Fruit fly (Drosophila melanogaster): ENCODE measurements around the gene CG12592.

Gene CG12592

DNA sequence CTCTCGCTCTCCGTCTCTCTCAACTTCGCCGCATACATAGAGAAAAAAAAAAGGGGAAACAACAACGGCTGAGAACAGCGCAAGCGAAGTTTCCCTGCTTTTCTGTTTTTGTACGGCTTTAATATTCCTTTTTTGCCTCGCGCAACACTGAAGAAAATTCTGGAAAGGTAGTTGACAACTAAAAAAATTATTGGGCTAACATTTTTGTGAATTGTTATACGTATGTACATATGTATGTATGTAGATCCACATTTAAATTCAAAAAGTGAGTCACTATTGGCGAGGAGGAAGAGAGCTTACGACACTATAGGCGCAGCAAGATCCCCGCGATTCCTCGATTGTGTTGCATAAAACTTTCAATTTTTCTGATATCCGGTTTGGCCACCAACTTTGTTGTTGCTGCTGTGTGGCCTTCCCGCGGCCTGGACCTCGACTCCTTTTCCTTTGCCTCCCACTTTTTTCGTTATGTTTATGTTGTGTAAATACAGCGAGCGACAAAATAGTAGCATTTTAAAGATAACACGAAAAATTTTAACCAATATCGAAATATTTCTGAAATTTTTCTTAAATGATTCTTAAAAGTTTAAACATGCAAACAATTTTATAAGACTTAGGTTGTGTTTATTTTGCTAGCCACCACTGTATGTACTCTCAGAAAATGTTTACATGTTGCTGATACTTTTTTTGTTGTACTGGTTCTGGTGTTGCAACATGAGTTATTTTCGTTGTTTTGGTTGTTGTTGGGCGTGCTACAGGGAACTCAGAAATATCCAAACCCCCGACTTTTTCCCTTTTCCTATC is 18.6 kb downstream of the CG12592 start:
- TF ChIP-seq CG4318 (GFP tag; optimal IDR thresholded peaks at IDR 0.05): peak; percentile 76
- TF ChIP-seq eg (GFP tag; IDR thresholded peaks at IDR 0.05): no peak
- peak; percentile 96 for TF ChIP-seq Met (GFP tag; optimal IDR thresholded peaks at IDR 0.05)
- peak; percentile 93 for TF ChIP-seq Hr4 (GFP tag; optimal IDR thresholded peaks at IDR 0.05)
- peak; percentile 93 for TF ChIP-seq CG6792 (GFP tag; optimal IDR thresholded peaks at IDR 0.05)
- TF ChIP-seq CG7368 (GFP tag; optimal IDR thresholded peaks at IDR 0.05): peak; percentile 93
- peak; percentile 93 for TF ChIP-seq achi (GFP tag; optimal IDR thresholded peaks at IDR 0.05)
- TF ChIP-seq topi (GFP tag; optimal IDR thresholded peaks at IDR 0.05): peak; percentile 94
- TF ChIP-seq CG3032 (tag; optimal IDR thresholded peaks at IDR 0.05): peak; percentile 89
- peak; percentile 98 for TF ChIP-seq svp (GFP tag)
- no peak for TF ChIP-seq CG15336 (GFP tag; IDR thresholded peaks at IDR 0.05)
- TF ChIP-seq lz (GFP tag; optimal IDR thresholded peaks at IDR 0.05): peak; percentile 94
- TF ChIP-seq cyc (GFP tag; optimal IDR thresholded peaks at IDR 0.05): peak; percentile 92
- peak; percentile 93 for TF ChIP-seq Sox102F (GFP tag; optimal IDR thresholded peaks at IDR 0.05)
- peak; percentile 94 for TF ChIP-seq Sox14 (GFP tag; optimal IDR thresholded peaks at IDR 0.05)
- TF ChIP-seq Eip78C (GFP tag): peak; percentile 98
- TF ChIP-seq fd85E (GFP tag; optimal IDR thresholded peaks at IDR 0.05): peak; percentile 83
- peak; percentile 87 for TF ChIP-seq CG16779 (tag; optimal IDR thresholded peaks at IDR 0.05)
- TF ChIP-seq Sox15 (GFP tag; optimal IDR thresholded peaks at IDR 0.05): peak; percentile 73
- TF ChIP-seq CG6163 (GFP tag; IDR thresholded peaks at IDR 0.05): no peak
- TF ChIP-seq dsx (GFP tag; optimal IDR thresholded peaks at IDR 0.05; ENCODE audit: poor library complexity, severe bottlenecking): peak; percentile 95
- TF ChIP-seq CG9139 (GFP tag; optimal IDR thresholded peaks at IDR 0.05): peak; percentile 81
- no peak for TF ChIP-seq Eip93F (GFP tag; optimal IDR thresholded peaks at IDR 0.05)
- TF ChIP-seq net (GFP tag; optimal IDR thresholded peaks at IDR 0.05): peak; percentile 92
- peak; percentile 88 for TF ChIP-seq spab (GFP tag; optimal IDR thresholded peaks at IDR 0.05)
- TF ChIP-seq CG31627 (GFP tag; optimal IDR thresholded peaks at IDR 0.05): peak; percentile 92
- TF ChIP-seq CG8319 (GFP tag; optimal IDR thresholded peaks at IDR 0.05): peak; percentile 81
- peak; percentile 83 for TF ChIP-seq CG11762 (GFP tag; optimal IDR thresholded peaks at IDR 0.05; ENCODE audit: insufficient read depth)
- no peak for TF ChIP-seq Gug (GFP tag; IDR thresholded peaks at IDR 0.05)
- peak; percentile 92 for TF ChIP-seq CG34406 (GFP tag; optimal IDR thresholded peaks at IDR 0.05)
- peak; percentile 98 for TF ChIP-seq Blimp-1 (GFP tag; optimal IDR thresholded peaks at IDR 0.05)
- TF ChIP-seq Eip75B (GFP tag; optimal IDR thresholded peaks at IDR 0.05): peak; percentile 96
- TF ChIP-seq CG10631 (GFP tag; optimal IDR thresholded peaks at IDR 0.05): peak; percentile 93
- TF ChIP-seq vri (GFP tag; optimal IDR thresholded peaks at IDR 0.05): peak; percentile 92
- TF ChIP-seq Ets21C (GFP tag; optimal IDR thresholded peaks at IDR 0.05): peak; percentile 86
- TF ChIP-seq esn (GFP tag; optimal IDR thresholded peaks at IDR 0.05): peak; percentile 98
- TF ChIP-seq acj6 (GFP tag; optimal IDR thresholded peaks at IDR 0.05): peak; percentile 92
- no peak for TF ChIP-seq CG11294 (GFP tag; IDR thresholded peaks at IDR 0.05)
- no peak for TF ChIP-seq CG8119 (GFP tag; IDR thresholded peaks at IDR 0.05)
- peak; percentile 87 to 95 for TF ChIP-seq ss (GFP tag; optimal IDR thresholded peaks at IDR 0.05)
- TF ChIP-seq OdsH (GFP tag; optimal IDR thresholded peaks at IDR 0.05): peak; percentile 87
- TF ChIP-seq CG8632 (GFP tag; optimal IDR thresholded peaks at IDR 0.05): peak; percentile 90
- TF ChIP-seq Hr38 (GFP tag; optimal IDR thresholded peaks at IDR 0.05): peak; percentile 51
- TF ChIP-seq fkh (GFP tag; optimal IDR thresholded peaks at IDR 0.05): peak; percentile 65
- peak; percentile 86 for TF ChIP-seq fd59A (GFP tag; optimal IDR thresholded peaks at IDR 0.05)
- TF ChIP-seq dac (GFP tag; optimal IDR thresholded peaks at IDR 0.05): peak; percentile 41
- TF ChIP-seq Smox (GFP tag; optimal IDR thresholded peaks at IDR 0.05): peak; percentile 95
- TF ChIP-seq CG1621 (tag; optimal IDR thresholded peaks at IDR 0.05): peak; percentile 81
- TF ChIP-seq salr (GFP tag; optimal IDR thresholded peaks at IDR 0.05): peak; percentile 75 to 95
- peak; percentile 94 for TF ChIP-seq CG3919 (GFP tag; optimal IDR thresholded peaks at IDR 0.05)
- TF ChIP-seq CG32006 (GFP tag; optimal IDR thresholded peaks at IDR 0.05): peak; percentile 92
